ENCODE assay signal across 4 fruit fly cellular contexts in genomic region chr3R:24985029-24985685, dm6.
TF ChIP-seq lines count a peak whose summit lies in the region.

No protein-coding gene starts in this region.

- no peak for TF ChIP-seq CTCF in whole organism, embryonic (GFP tag; optimal IDR thresholded peaks at IDR 0.05; lab: Kevin White, UChicago)

TF ChIP-seq in whole organism, embryonic, 481 proteins besides CTCF, POLR2A, EP300 and RAD21 (continues in another document):
- TF ChIP-seq pros (GFP tag; optimal IDR thresholded peaks at IDR 0.05; lab: Kevin White, UChicago) (peak; percentile 72), Six4 (GFP tag; optimal IDR thresholded peaks at IDR 0.05; lab: Kevin White, UChicago) (no peak), Poxn (GFP tag; IDR thresholded peaks at IDR 0.05; lab: Robert Waterston, UW) (no peak), fd64A (GFP tag; optimal IDR thresholded peaks at IDR 0.05; lab: Kevin White, UChicago) (no peak), hbn (GFP tag; IDR thresholded peaks at IDR 0.05; lab: Robert Waterston, UW; ENCODE audit: partially characterized antibody) (no peak), CG7372 (GFP tag; IDR thresholded peaks at IDR 0.05; lab: Robert Waterston, UW) (no peak), CG12659 (GFP tag; optimal IDR thresholded peaks at IDR 0.05; lab: Kevin White, UChicago) (no peak), CG10267 (tag; optimal IDR thresholded peaks at IDR 0.05; lab: Kevin White, UChicago) (no peak), chinmo (GFP tag; IDR thresholded peaks at IDR 0.05; lab: Robert Waterston, UW; ENCODE audit: partially characterized antibody) (peak; percentile 64; the same call in 1 of the 4 replicates), sqz (GFP tag; optimal IDR thresholded peaks at IDR 0.05; lab: Kevin White, UChicago) (peak; percentile 57), CG11247 (GFP tag; IDR thresholded peaks at IDR 0.05; lab: Robert Waterston, UW) (no peak), sna (GFP tag; IDR thresholded peaks at IDR 0.05; lab: Robert Waterston, UW; ENCODE audit: partially characterized antibody) (0 out of 2 replicates have a peak, but pooled peaks have one; percentile 34), CG9437 (GFP tag; optimal IDR thresholded peaks at IDR 0.05; lab: Kevin White, UChicago) (no peak), Adf1 (GFP tag; IDR thresholded peaks at IDR 0.05; lab: Robert Waterston, UW) (peak; percentile 92), fu2 (GFP tag; optimal IDR thresholded peaks at IDR 0.05; lab: Kevin White, UChicago) (no peak), CG30403 (GFP tag; optimal IDR thresholded peaks at IDR 0.05; lab: Kevin White, UChicago) (no peak), Meics (GFP tag; optimal IDR thresholded peaks at IDR 0.05; lab: Kevin White, UChicago) (no peak), Ets65A (GFP tag; lab: Kevin White, UChicago) (peak; percentile 67), Deaf1 (tag; optimal IDR thresholded peaks at IDR 0.05; lab: Kevin White, UChicago) (peak; percentile 90), Dll (GFP tag; IDR thresholded peaks at IDR 0.05; lab: Robert Waterston, UW; ENCODE audit: partially characterized antibody) (no peak), MESR4 (GFP tag; optimal IDR thresholded peaks at IDR 0.05; lab: Kevin White, UChicago) (no peak)

TF ChIP-seq in whole organism, prepupa, 60 proteins besides CTCF, POLR2A, EP300 and RAD21:
- TF ChIP-seq CG31627 (GFP tag; optimal IDR thresholded peaks at IDR 0.05; lab: Kevin White, UChicago) (no peak), Eip78C (GFP tag; lab: Kevin White, UChicago) (peak; percentile 51)

TF ChIP-seq in whole organism, pupa, 21 proteins besides CTCF, POLR2A, EP300 and RAD21:
- TF ChIP-seq CG13204 (GFP tag; optimal IDR thresholded peaks at IDR 0.05; lab: Kevin White, UChicago) (peak; percentile 29), Snoo (tag; optimal IDR thresholded peaks at IDR 0.05; lab: Kevin White, UChicago) (no peak), CG4496 (GFP tag; IDR thresholded peaks at IDR 0.05; lab: Robert Waterston, UW) (0 out of 3 replicates have a peak, but pooled peaks have one; percentile 24)

TF ChIP-seq in whole organism, wandering third instar larva, 38 proteins besides CTCF, POLR2A, EP300 and RAD21:
- TF ChIP-seq CG32264 (GFP tag; optimal IDR thresholded peaks at IDR 0.05; lab: Kevin White, UChicago) (no peak), Rel (GFP tag; optimal IDR thresholded peaks at IDR 0.05; lab: Kevin White, UChicago) (peak; percentile 14), Rel (tag; optimal IDR thresholded peaks at IDR 0.05; lab: Kevin White, UChicago) (no peak), dsf (GFP tag; optimal IDR thresholded peaks at IDR 0.05; lab: Kevin White, UChicago; ENCODE audit: borderline replicate concordance) (no peak), CrebA (GFP tag; optimal IDR thresholded peaks at IDR 0.05; lab: Kevin White, UChicago; ENCODE audit: borderline replicate concordance) (peak; percentile 19), GATAd (GFP tag; optimal IDR thresholded peaks at IDR 0.05; lab: Kevin White, UChicago) (no peak)
